Worm (Caenorhabditis elegans) whole organism, late embryonic: ENCODE measurements around the gene C44H4.4.

Experiments
- C08G9.2 ChIP-seq: sonication (generic microtip); optimal IDR thresholded peaks from 2 replicates; lab custom pipeline; 2016; ENCODE audit warnings: mild to moderate bottlenecking, missing genetic modification characterization, moderate library complexity, missing compliant biosample characterization
- C38D4.7 ChIP-seq: fragments of 200-800 bp; sonication (Bioruptor generic); optimal IDR thresholded peaks from 2 replicates; lab custom pipeline; 2018; ENCODE audit warnings: mild to moderate bottlenecking, missing genetic modification characterization, moderate library complexity, missing compliant biosample characterization
- F13H6.1 ChIP-seq: sonication (generic microtip); optimal IDR thresholded peaks from 2 replicates; lab custom pipeline; 2016; ENCODE audit warnings: missing genetic modification characterization, missing compliant biosample characterization
- K09A11.1 ChIP-seq: sonication (generic microtip); optimal IDR thresholded peaks from 2 replicates; lab custom pipeline; 2017; ENCODE audit warnings: antibody characterized with exemption, mild to moderate bottlenecking, missing genetic modification characterization, missing compliant biosample characterization; ENCODE audit not compliant: insufficient read depth
- ahr-1 ChIP-seq: sonication (generic microtip); optimal IDR thresholded peaks from 2 replicates; lab custom pipeline; 2016; ENCODE audit warnings: missing genetic modification characterization, missing compliant biosample characterization
- ama-1 ChIP-seq: fragments of 150-350 bp; optimal IDR thresholded peaks from 2 replicates; lab custom pipeline; 2014
- ceh-14 ChIP-seq: sonication (generic microtip); optimal IDR thresholded peaks from 2 replicates; lab custom pipeline; 2016; ENCODE audit warnings: missing genotype, missing genetic modification characterization, missing compliant biosample characterization
- ceh-18 ChIP-seq: sonication (generic microtip); optimal IDR thresholded peaks from 2 replicates; lab custom pipeline; 2016; ENCODE audit warnings: missing genetic modification characterization, missing compliant biosample characterization
- ceh-19 ChIP-seq: fragments of 200-800 bp; sonication (Bioruptor generic); optimal IDR thresholded peaks from 2 replicates; lab custom pipeline; 2018; ENCODE audit warnings: mild to moderate bottlenecking, missing genetic modification characterization, missing compliant biosample characterization
- ceh-2 ChIP-seq: sonication (generic microtip); optimal IDR thresholded peaks from 2 replicates; lab custom pipeline; 2016; ENCODE audit warnings: missing genotype, missing genetic modification characterization, missing compliant biosample characterization
- ceh-30 ChIP-seq: fragments of 150-350 bp; optimal IDR thresholded peaks from 2 replicates; lab custom pipeline; 2014; ENCODE audit warnings: missing biosample characterization, missing genetic modification characterization
- ceh-31 ChIP-seq: sonication (generic microtip); optimal IDR thresholded peaks from 2 replicates; lab custom pipeline; 2016; ENCODE audit warnings: missing genetic modification characterization, missing compliant biosample characterization
- ceh-34 ChIP-seq: sonication (generic microtip); optimal IDR thresholded peaks from 2 replicates; lab custom pipeline; 2016; ENCODE audit warnings: mild to moderate bottlenecking, missing genetic modification characterization, missing compliant biosample characterization
- ceh-45 ChIP-seq: fragments of 200-800 bp; sonication (Bioruptor generic); IDR thresholded peaks from 2 replicates; pipeline ENCODE4 v1.3.6; 2022; ENCODE audit warnings: missing genetic modification reagents, missing genetic modification characterization, missing compliant biosample characterization
- ceh-48 ChIP-seq: sonication (generic microtip); optimal IDR thresholded peaks from 2 replicates; lab custom pipeline; 2016; ENCODE audit warnings: missing genetic modification characterization, inconsistent platforms, missing compliant biosample characterization
- ceh-6 ChIP-seq: fragments of 200-800 bp; sonication (Bioruptor generic); optimal IDR thresholded peaks from 2 replicates; lab custom pipeline; 2018; ENCODE audit warnings: mild to moderate bottlenecking, missing genetic modification characterization, missing compliant biosample characterization
- che-1 ChIP-seq: sonication (generic microtip); optimal IDR thresholded peaks from 2 replicates; lab custom pipeline; 2016; ENCODE audit warnings: mild to moderate bottlenecking, missing genetic modification characterization, missing compliant biosample characterization
- elt-2 ChIP-seq: sonication (generic microtip); optimal IDR thresholded peaks from 2 replicates; lab custom pipeline; 2016; ENCODE audit warnings: missing genetic modification reagents, missing genetic modification characterization, missing compliant biosample characterization
- elt-4 ChIP-seq: sonication (generic microtip); optimal IDR thresholded peaks from 2 replicates; lab custom pipeline; 2016; ENCODE audit warnings: missing genetic modification characterization, missing compliant biosample characterization
- ets-4 ChIP-seq: sonication (generic microtip); optimal IDR thresholded peaks from 2 replicates; lab custom pipeline; 2016; ENCODE audit warnings: missing genetic modification characterization, missing compliant biosample characterization
- eyg-1 ChIP-seq: sonication (generic microtip); optimal IDR thresholded peaks from 2 replicates; lab custom pipeline; 2016; ENCODE audit warnings: missing genotype, missing genetic modification characterization, missing compliant biosample characterization
- fkh-10 ChIP-seq: fragments of 150-350 bp; optimal IDR thresholded peaks from 2 replicates; lab custom pipeline; 2014; ENCODE audit warnings: missing biosample characterization, missing genetic modification reagents, missing genetic modification characterization
- gmeb-2 ChIP-seq: sonication (generic microtip); optimal IDR thresholded peaks from 2 replicates; lab custom pipeline; 2016; ENCODE audit warnings: missing genetic modification characterization, inconsistent platforms, missing compliant biosample characterization
- hlh-13 ChIP-seq: fragments of 200-800 bp; sonication (Bioruptor generic); optimal IDR thresholded peaks from 2 replicates; lab custom pipeline; 2018; ENCODE audit warnings: mild to moderate bottlenecking, missing genetic modification characterization, missing compliant biosample characterization
- hlh-15 ChIP-seq: sonication (generic microtip); optimal IDR thresholded peaks from 2 replicates; lab custom pipeline; 2016; ENCODE audit warnings: missing genetic modification characterization, missing compliant biosample characterization
- hlh-30 ChIP-seq: sonication (generic microtip); optimal IDR thresholded peaks from 2 replicates; lab custom pipeline; 2017; ENCODE audit warnings: antibody characterized with exemption, missing genetic modification characterization, missing compliant biosample characterization; ENCODE audit not compliant: insufficient read depth
- hlh-6 ChIP-seq: sonication (generic microtip); optimal IDR thresholded peaks from 2 replicates; lab custom pipeline; 2016; ENCODE audit warnings: missing genotype, missing genetic modification characterization, missing compliant biosample characterization
- lin-11 ChIP-seq: fragments of 200-800 bp; sonication (Bioruptor generic); optimal IDR thresholded peaks from 2 replicates; lab custom pipeline; 2018; ENCODE audit warnings: mild to moderate bottlenecking, missing genetic modification characterization, missing compliant biosample characterization
- mec-3 ChIP-seq: sonication (generic microtip); optimal IDR thresholded peaks from 2 replicates; lab custom pipeline; 2016; ENCODE audit warnings: borderline replicate concordance, missing genetic modification characterization, missing compliant biosample characterization
- nfya-1 ChIP-seq: sonication (generic microtip); optimal IDR thresholded peaks from 2 replicates; lab custom pipeline; 2017; ENCODE audit warnings: missing genetic modification characterization, mild to moderate bottlenecking, missing compliant biosample characterization, antibody characterized with exemption, moderate library complexity
- nhr-11 ChIP-seq: fragments of 150-350 bp; optimal IDR thresholded peaks from 2 replicates; lab custom pipeline; 2014; ENCODE audit warnings: missing biosample characterization, missing genetic modification characterization
- nhr-232 ChIP-seq: sonication (generic microtip); optimal IDR thresholded peaks from 2 replicates; lab custom pipeline; 2016; ENCODE audit warnings: missing genetic modification characterization, missing compliant biosample characterization
- npax-4 ChIP-seq: sonication (generic microtip); optimal IDR thresholded peaks from 2 replicates; lab custom pipeline; 2016; ENCODE audit warnings: missing genetic modification characterization, missing compliant biosample characterization
- odd-2 ChIP-seq: sonication (generic microtip); optimal IDR thresholded peaks from 2 replicates; lab custom pipeline; 2017; ENCODE audit warnings: antibody characterized with exemption, mild to moderate bottlenecking, missing genetic modification characterization, missing compliant biosample characterization
- pat-9 ChIP-seq: fragments of 200-800 bp; sonication (Bioruptor generic); optimal IDR thresholded peaks from 2 replicates; lab custom pipeline; 2018; ENCODE audit warnings: mild to moderate bottlenecking, missing genetic modification characterization, moderate library complexity, missing compliant biosample characterization
- pros-1 ChIP-seq: fragments of 150-350 bp; optimal IDR thresholded peaks from 2 replicates; lab custom pipeline; 2014; ENCODE audit warnings: missing biosample characterization, missing genetic modification reagents, missing genetic modification characterization
- rnt-1 ChIP-seq: sonication (generic microtip); optimal IDR thresholded peaks from 2 replicates; lab custom pipeline; 2016; ENCODE audit warnings: missing genetic modification characterization, missing compliant biosample characterization
- sox-2 ChIP-seq: fragments of 200-800 bp; sonication (Bioruptor generic); IDR thresholded peaks from 2 replicates; pipeline ENCODE4 v1.3.6; 2022; ENCODE audit warnings: missing genetic modification reagents, missing genetic modification characterization, missing compliant biosample characterization
- sox-4 ChIP-seq: sonication (generic microtip); optimal IDR thresholded peaks from 2 replicates; lab custom pipeline; 2017; ENCODE audit warnings: mild to moderate bottlenecking, missing genetic modification characterization, inconsistent platforms, missing compliant biosample characterization
- tbx-2 ChIP-seq: sonication (generic microtip); optimal IDR thresholded peaks from 2 replicates; lab custom pipeline; 2016; ENCODE audit warnings: missing genetic modification characterization, missing compliant biosample characterization
- unc-3 ChIP-seq, 2 experiments: fragments of 200-800 bp in 1 of 2; sonication (Bioruptor generic) in 1 of 2; sonication (generic microtip) in 1 of 2; conservative IDR thresholded peaks in 1 of 2; optimal IDR thresholded peaks in 1 of 2; 2 replicates each; pipeline versions ENCODE4 v1.3.6 to Lab custom; 2016 to 2022; ENCODE audit warnings: missing compliant biosample characterization in 2 of 2, missing genetic modification characterization in 2 of 2, missing genetic modification reagents in 1 of 2
- unc-42 ChIP-seq: sonication (generic microtip); optimal IDR thresholded peaks from 2 replicates; lab custom pipeline; 2016; ENCODE audit warnings: missing genotype, missing genetic modification characterization, missing compliant biosample characterization
- unc-55 ChIP-seq: sonication (generic microtip); optimal IDR thresholded peaks from 2 replicates; lab custom pipeline; 2017; ENCODE audit warnings: missing biosample characterization, missing genetic modification reagents, missing genetic modification characterization
- zip-5 ChIP-seq: sonication (generic microtip); optimal IDR thresholded peaks from 2 replicates; lab custom pipeline; 2016; ENCODE audit warnings: missing genetic modification characterization, missing compliant biosample characterization
- ztf-16 ChIP-seq: sonication (generic microtip); optimal IDR thresholded peaks from 2 replicates; lab custom pipeline; 2017; ENCODE audit warnings: missing genetic modification characterization, missing compliant biosample characterization

Gene C44H4.4

ce11 chrX:14562286-14563086 is 26.4 kb downstream of the C44H4.4 start:
- TF ChIP-seq ceh-30 (no peak), hlh-15 (tag; lab: Kevin White, UChicago) (no peak), fkh-10 (GFP tag; lab: Kevin White, UChicago) (no peak), ceh-2 (tag; lab: Kevin White, UChicago) (no peak), C38D4.7 (GFP tag; lab: Kevin White, UChicago) (no peak), ceh-45 (GFP tag; lab: Robert Waterston, UW) (no peak), mec-3 (no peak), hlh-13 (GFP tag; lab: Kevin White, UChicago) (no peak), ahr-1 (tag; lab: Kevin White, UChicago) (no peak), zip-5 (tag; lab: Kevin White, UChicago) (no peak), ceh-48 (no peak), K09A11.1 (tag; lab: Kevin White, UChicago) (no peak), ceh-14 (tag; lab: Kevin White, UChicago) (no peak), ceh-18 (tag; lab: Kevin White, UChicago) (no peak), ets-4 (no peak), ceh-31 (no peak), C08G9.2 (tag; lab: Kevin White, UChicago) (no peak), hlh-30 (tag; lab: Kevin White, UChicago) (no peak)

ce11 chrX:14561416-14561973 is 27.4 kb downstream of the C44H4.4 start:
- peak; percentile 49 for TF ChIP-seq nfya-1 (tag; lab: Kevin White, UChicago)
- TF ChIP-seq npax-4 (tag; lab: Kevin White, UChicago): no peak
- TF ChIP-seq K09A11.1 (tag; lab: Kevin White, UChicago): no peak
- TF ChIP-seq elt-4: no peak
- peak; percentile 1 for TF ChIP-seq unc-55 (GFP tag; lab: Kevin White, UChicago)
- no peak for TF ChIP-seq fkh-10 (GFP tag; lab: Kevin White, UChicago)
- no peak for TF ChIP-seq che-1 (tag; lab: Kevin White, UChicago)
- TF ChIP-seq ceh-31: peak; percentile 11
- peak; percentile 72 for TF ChIP-seq ceh-18 (tag; lab: Kevin White, UChicago)
- peak; percentile 81 for TF ChIP-seq unc-42 (tag; lab: Kevin White, UChicago)
- peak; percentile 25 for TF ChIP-seq ceh-34
- TF ChIP-seq tbx-2 (tag; lab: Kevin White, UChicago): peak; percentile 67
- peak; percentile 2 for TF ChIP-seq rnt-1 (tag; lab: Kevin White, UChicago)
- peak; percentile 4 for TF ChIP-seq hlh-6 (tag; lab: Kevin White, UChicago)
- TF ChIP-seq, all 69 proteins: peak for 9

DNA sequence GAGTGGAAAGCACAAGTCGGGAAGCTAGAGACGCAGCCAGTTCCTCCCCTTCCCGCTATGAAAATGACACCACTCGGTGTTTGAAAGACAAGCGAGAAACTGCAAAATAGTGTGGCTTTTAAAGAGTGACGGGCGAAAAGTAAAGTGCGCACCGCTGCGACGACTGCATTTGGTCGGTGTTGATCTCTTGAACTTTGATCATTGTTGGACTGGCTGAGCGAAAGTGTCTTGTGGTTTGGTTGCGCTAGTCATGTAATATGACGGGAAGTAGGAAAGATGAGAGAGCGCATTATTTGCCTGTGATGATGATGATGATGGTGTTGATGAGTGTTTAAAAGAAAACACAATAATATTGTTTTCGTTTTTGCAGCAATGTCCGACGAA is 28.6 kb downstream of the C44H4.4 start:
- TF ChIP-seq ceh-31 (peak; percentile 87), F13H6.1 (tag; lab: Kevin White, UChicago) (peak; percentile 95), unc-55 (GFP tag; lab: Kevin White, UChicago) (peak; percentile 88), pros-1 (tag; lab: Kevin White, UChicago) (peak; percentile 75), ceh-6 (no peak), lin-11 (tag; lab: Kevin White, UChicago) (no peak), ceh-18 (tag; lab: Kevin White, UChicago) (peak; percentile 95), sox-2 (no peak), zip-5 (tag; lab: Kevin White, UChicago) (no peak), gmeb-2 (tag; lab: Kevin White, UChicago) (no peak), sox-4 (no peak), ama-1 (no peak), elt-2 (tag; lab: Kevin White, UChicago) (peak; percentile 43), pat-9 (tag; lab: Kevin White, UChicago) (no peak), nhr-11 (tag; lab: Kevin White, UChicago) (no peak), ceh-19 (GFP tag; lab: Kevin White, UChicago) (peak; percentile 66), ahr-1 (tag; lab: Kevin White, UChicago) (no peak), ets-4 (peak; percentile 90), nfya-1 (tag; lab: Kevin White, UChicago) (peak; percentile 86), ceh-34 (peak; percentile 99), ztf-16 (tag; lab: Kevin White, UChicago) (peak; percentile 58), unc-3 (GFP tag; conservative IDR thresholded peaks at IDR 0.05; lab: Robert Waterston, UW) (no peak), unc-3 (tag; optimal IDR thresholded peaks at IDR 0.05; lab: Kevin White, UChicago) (no peak), elt-4 (no peak), eyg-1 (tag; lab: Kevin White, UChicago) (no peak), odd-2 (no peak), nhr-232 (no peak), ceh-2 (tag; lab: Kevin White, UChicago) (peak; percentile 74), mec-3 (no peak)
